Worm (Caenorhabditis elegans): Measurements from ENCODE around the gene srd-64.

The srd-64 gene

DNA sequence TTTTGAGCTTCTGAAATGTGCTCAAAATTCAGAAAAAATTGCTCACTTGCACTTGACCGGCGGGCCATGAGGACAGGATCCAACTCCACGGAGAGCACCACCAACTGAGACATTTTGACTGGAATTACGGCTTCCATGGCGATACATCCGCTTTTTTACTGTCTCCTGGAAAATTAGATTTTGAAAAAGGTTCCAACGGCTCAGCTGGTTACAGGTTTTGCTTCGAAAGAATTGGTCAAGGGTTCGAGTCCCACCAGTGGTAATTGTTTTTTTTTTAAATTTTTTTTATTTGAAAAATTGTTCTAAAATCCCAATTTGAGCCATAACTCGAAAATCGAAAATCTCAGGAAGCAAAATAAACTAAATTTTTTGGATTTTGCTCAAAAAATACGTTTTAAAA, 32.5 kb downstream of the srd-64 start:
- TF ChIP-seq aha-1 (tag) (peak; percentile 1), F26F4.8 (GFP tag; conservative IDR thresholded peaks at IDR 0.05) (no peak), mxl-2 (GFP tag; conservative IDR thresholded peaks at IDR 0.05) (no peak)

DNA sequence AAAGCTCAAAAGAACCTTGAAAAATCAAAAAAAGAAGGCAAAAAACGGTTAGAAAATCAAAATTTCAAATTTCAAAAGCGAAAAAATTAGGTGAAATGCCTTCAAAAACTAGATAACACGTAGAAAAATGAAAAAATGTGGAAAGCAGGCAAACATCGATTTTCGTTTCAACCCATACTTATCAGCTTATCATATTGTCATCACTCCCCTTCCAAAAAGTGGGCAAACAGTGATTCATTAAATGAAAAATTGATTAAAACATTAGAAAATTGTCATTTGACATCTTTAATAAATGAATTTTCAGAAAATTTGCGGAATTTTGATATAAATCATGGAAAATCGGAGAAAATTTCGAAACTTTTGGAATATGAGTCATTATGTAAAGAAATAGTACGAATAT, 33.9 kb downstream of the srd-64 start:
- TF ChIP-seq lin-1 (GFP tag; IDR thresholded peaks at IDR 0.05) (no peak), pqm-1 (tag; optimal IDR thresholded peaks at IDR 0.05) (peak; percentile 91), dve-1 (tag; optimal IDR thresholded peaks at IDR 0.05; ENCODE audit: insufficient read depth) (peak; percentile 0), dmd-6 (GFP tag; IDR thresholded peaks at IDR 0.05) (peak; percentile 22; the same call in 1 of the 2 replicates), hif-1 (tag; optimal IDR thresholded peaks at IDR 0.05) (no peak), daf-16 (GFP tag; optimal IDR thresholded peaks at IDR 0.05) (no peak), daf-16 (tag; optimal IDR thresholded peaks at IDR 0.05) (peak; percentile 38), nhr-28 (tag; optimal IDR thresholded peaks at IDR 0.05) (peak; percentile 53)

DNA sequence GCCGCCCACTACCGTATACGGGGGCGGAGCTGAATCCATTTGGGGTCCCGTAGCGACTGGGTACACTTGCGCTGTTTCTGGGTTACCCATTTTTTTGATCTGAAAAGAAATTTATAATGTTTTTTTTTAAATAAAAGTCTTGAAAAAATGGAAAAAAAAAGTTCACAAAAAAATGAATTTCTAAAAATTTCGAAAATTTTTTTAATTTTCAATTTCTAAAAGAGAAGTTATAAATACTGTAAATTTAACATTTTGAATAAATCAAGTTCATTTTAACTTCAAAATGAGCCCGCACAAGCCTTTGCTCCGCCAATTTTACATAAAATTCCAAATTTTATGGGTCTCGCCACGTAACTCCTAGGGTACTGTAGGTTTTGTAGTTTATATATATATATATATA, 35.1 kb downstream of the srd-64 start, which contains the start of gene Y22D7AL.15:
Gene Y22D7AL.15, minus strand, starts transcription at position 101 of the 400 bp plus-strand sequence.
- TF ChIP-seq set-16 (GFP tag; IDR thresholded peaks at IDR 0.05) (peak; percentile 17; the same call in 1 of the 2 replicates), dve-1 (tag; optimal IDR thresholded peaks at IDR 0.05; ENCODE audit: insufficient read depth) (no peak), nhr-111 (GFP tag; optimal IDR thresholded peaks at IDR 0.05) (no peak)

DNA sequence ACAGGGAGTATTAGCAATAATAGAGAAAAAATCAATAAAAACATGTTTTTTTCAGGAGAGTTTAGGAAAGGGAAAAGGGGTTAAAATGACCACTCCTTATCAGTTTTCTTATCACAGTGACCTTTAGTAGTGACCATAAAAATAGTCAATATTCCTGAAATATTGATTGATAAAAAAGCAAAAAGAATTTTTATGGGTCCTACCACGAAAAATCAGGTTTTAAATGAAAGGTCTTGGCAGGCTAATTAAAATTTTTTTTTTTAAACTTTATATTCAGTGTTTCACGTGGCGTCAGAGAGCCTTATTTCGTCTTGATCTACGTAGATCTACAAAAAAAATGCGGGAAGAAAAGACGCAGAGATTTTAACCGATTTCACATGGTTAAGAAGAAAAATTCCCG, 37.5 kb downstream of the srd-64 start, which contains the start of gene cht-4:
Gene cht-4, minus strand, starts transcription at position 101 of the 400 bp plus-strand sequence.
- TF ChIP-seq mxl-2 (GFP tag; conservative IDR thresholded peaks at IDR 0.05) (no peak), daf-16 (GFP tag; optimal IDR thresholded peaks at IDR 0.05) (no peak), daf-16 (tag; optimal IDR thresholded peaks at IDR 0.05) (peak; percentile 46), R02D3.7 (tag; optimal IDR thresholded peaks at IDR 0.05) (no peak), Y75B8A.6 (GFP tag; IDR thresholded peaks at IDR 0.05) (no peak), madf-9 (GFP tag; conservative IDR thresholded peaks at IDR 0.05) (no peak), mxl-3 (GFP tag; optimal IDR thresholded peaks at IDR 0.05) (no peak), jun-1 (tag; optimal IDR thresholded peaks at IDR 0.05) (no peak)

DNA sequence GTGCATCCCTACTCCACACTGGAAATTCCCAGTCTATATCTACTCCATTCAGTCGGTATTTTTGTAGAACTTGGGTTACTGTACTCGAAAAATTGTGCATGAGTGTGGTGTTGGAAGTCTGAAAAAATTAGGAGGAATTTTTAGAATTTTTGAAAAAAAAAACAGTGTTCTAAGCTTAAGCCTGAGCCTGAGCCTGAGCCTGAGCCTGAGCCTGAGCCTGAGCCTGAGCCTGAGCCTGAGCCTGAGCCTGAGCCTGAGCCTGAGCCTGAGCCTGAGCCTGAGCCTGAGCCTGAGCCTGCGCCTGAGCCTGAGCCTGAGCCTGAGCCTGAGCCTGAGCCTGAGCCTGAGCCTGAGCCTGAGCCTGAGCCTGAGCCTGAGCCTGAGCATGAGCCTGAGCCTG, 38.6 kb downstream of the srd-64 start:
- TF ChIP-seq set-16 (GFP tag; IDR thresholded peaks at IDR 0.05) = peak; percentile 43; the same call in 1 of the 2 replicates

DNA sequence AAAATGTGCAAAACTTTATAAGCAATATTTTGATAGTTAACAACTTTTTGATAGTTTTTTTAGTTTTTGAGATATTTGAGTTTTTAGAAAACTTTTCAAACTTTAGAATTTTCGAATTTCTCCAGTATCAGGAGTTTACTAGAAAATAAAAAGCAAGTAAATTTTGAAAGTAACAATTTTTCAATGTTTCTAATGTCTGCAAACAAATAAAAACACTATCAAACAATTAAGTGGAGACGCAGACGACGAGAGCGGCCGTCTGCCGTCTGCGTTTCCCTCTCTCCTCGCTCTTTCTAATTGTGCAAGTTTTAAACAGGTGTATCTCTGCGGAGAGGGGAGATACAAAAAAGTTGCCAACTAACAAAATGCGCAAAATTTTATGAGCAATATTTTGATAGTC, 42.0 kb downstream of the srd-64 start:
- TF ChIP-seq madf-5 (GFP tag; IDR thresholded peaks at IDR 0.05) = no peak
- TF ChIP-seq aha-1 (tag) = peak; percentile 79
- TF ChIP-seq nhr-6 (tag; optimal IDR thresholded peaks at IDR 0.05) = no peak
- no peak for TF ChIP-seq Y75B8A.6 (GFP tag; IDR thresholded peaks at IDR 0.05)
- TF ChIP-seq lin-38 (GFP tag; IDR thresholded peaks at IDR 0.05) = no peak
- no peak for TF ChIP-seq ces-1 (GFP tag; optimal IDR thresholded peaks at IDR 0.05)
- no peak for TF ChIP-seq F44E2.7 (GFP tag; IDR thresholded peaks at IDR 0.05)

DNA sequence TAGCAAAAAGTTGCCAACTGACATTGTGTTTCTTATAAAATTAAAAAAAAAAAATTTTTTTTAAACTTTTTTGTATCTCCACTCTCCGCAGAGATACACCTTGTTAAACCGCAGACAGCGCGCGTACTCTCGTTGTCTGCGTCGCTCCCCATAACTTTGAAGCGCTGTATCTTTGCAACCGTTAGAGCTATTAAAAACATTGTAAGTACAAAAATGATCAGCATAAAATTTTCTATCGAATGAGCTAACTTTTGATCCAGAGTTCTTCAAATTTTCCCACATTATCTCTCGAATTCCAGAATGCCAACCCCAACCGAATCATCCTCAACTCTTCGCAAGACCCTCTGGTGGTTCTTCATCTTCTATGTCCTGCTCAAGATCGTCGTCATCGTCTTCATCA, 42.7 kb downstream of the srd-64 start, which contains the start of gene Y22D7AL.1:
Gene Y22D7AL.1, plus strand, starts transcription at position 301 of the 400 bp plus-strand sequence.
- TF ChIP-seq mes-2 (tag; optimal IDR thresholded peaks at IDR 0.05; ENCODE audit: poor library complexity, severe bottlenecking) = no peak
- no peak for TF ChIP-seq T26A8.4 (GFP tag; IDR thresholded peaks at IDR 0.05)
- no peak for TF ChIP-seq zfp-2 (tag; optimal IDR thresholded peaks at IDR 0.05)
- no peak for TF ChIP-seq nhr-10 (tag; optimal IDR thresholded peaks at IDR 0.05)
- TF ChIP-seq gei-8 (GFP tag; optimal IDR thresholded peaks at IDR 0.05) = no peak
- no peak for TF ChIP-seq mdt-29 (GFP tag; IDR thresholded peaks at IDR 0.05)
- no peak for TF ChIP-seq nhr-48 (tag; optimal IDR thresholded peaks at IDR 0.05)
- TF ChIP-seq php-3 (GFP tag; IDR thresholded peaks at IDR 0.05) = no peak
- TF ChIP-seq dve-1 (tag; optimal IDR thresholded peaks at IDR 0.05; ENCODE audit: insufficient read depth) = no peak
- TF ChIP-seq egl-27 (tag; optimal IDR thresholded peaks at IDR 0.05) = no peak
- no peak for TF ChIP-seq madf-5 (GFP tag; IDR thresholded peaks at IDR 0.05)

Data from whole organism, L4 larva.